Fruit fly (Drosophila melanogaster) whole organism, wandering third instar larva: Measurements from ENCODE around the gene CG5274.

Experiments used
- Abd-B ChIP-seq: fragments of >200 bp; optimal IDR thresholded peaks from 2 replicates; lab custom pipeline; 2017; ENCODE audit warnings: missing biosample characterization, missing genetic modification characterization
- CG32264 ChIP-seq: fragments of 200-800 bp; sonication (Bioruptor generic); optimal IDR thresholded peaks from 2 replicates; lab custom pipeline; 2016; ENCODE audit warnings: missing biosample characterization, missing genetic modification characterization
- CG9705 ChIP-seq: fragments of 200-800 bp; sonication (Bioruptor generic); optimal IDR thresholded peaks from 2 replicates; lab custom pipeline; 2018; ENCODE audit warnings: missing biosample characterization, mild to moderate bottlenecking, missing genetic modification characterization
- CrebA ChIP-seq: fragments of 200-800 bp; sonication (Bioruptor generic); optimal IDR thresholded peaks from 2 replicates; lab custom pipeline; 2016; ENCODE audit warnings: missing biosample characterization, mild to moderate bottlenecking, missing genetic modification characterization, borderline replicate concordance
- Dfd ChIP-seq: fragments of >200 bp; optimal IDR thresholded peaks from 2 replicates; lab custom pipeline; 2017; ENCODE audit warnings: missing biosample characterization, missing genetic modification characterization
- Dif ChIP-seq: fragments of 200-275, 200-300 bp; sonication (Bioruptor generic); optimal IDR thresholded peaks from 2 replicates; lab custom pipeline; 2018; ENCODE audit warnings: missing biosample characterization, missing genetic modification characterization; ENCODE audit not compliant: partially characterized antibody
- GATAd ChIP-seq: sonication (Bioruptor generic); optimal IDR thresholded peaks from 2 replicates; lab custom pipeline; 2016; ENCODE audit warnings: missing biosample characterization, missing genetic modification characterization
- HLH106 ChIP-seq: fragments of 200-800 bp; optimal IDR thresholded peaks from 3 replicates; lab custom pipeline; 2019; ENCODE audit warnings: missing biosample characterization, mild to moderate bottlenecking, missing genetic modification characterization, moderate library complexity
- Hnf4 ChIP-seq: fragments of 200-800 bp; sonication (Bioruptor generic); optimal IDR thresholded peaks from 2 replicates; lab custom pipeline; 2016; ENCODE audit warnings: missing biosample characterization, mild to moderate bottlenecking, missing genetic modification characterization
- Hr78 ChIP-seq: fragments of >200 bp; optimal IDR thresholded peaks from 2 replicates; lab custom pipeline; 2017; ENCODE audit warnings: missing biosample characterization, missing genetic modification characterization
- Hr83 ChIP-seq: fragments of 200-300 bp; sonication (Bioruptor generic); optimal IDR thresholded peaks from 2 replicates; lab custom pipeline; 2016; ENCODE audit warnings: missing biosample characterization, mild to moderate bottlenecking, missing genetic modification characterization, moderate library complexity; ENCODE audit not compliant: poor library complexity, severe bottlenecking
- Jra ChIP-seq: sonication (Bioruptor generic); optimal IDR thresholded peaks from 2 replicates; lab custom pipeline; 2016; ENCODE audit warnings: missing biosample characterization, missing genetic modification characterization
- Mio ChIP-seq: sonication (Bioruptor generic); optimal IDR thresholded peaks from 2 replicates; lab custom pipeline; 2016; ENCODE audit warnings: missing biosample characterization, missing genetic modification characterization
- Myc ChIP-seq: fragments of >200 bp; optimal IDR thresholded peaks from 2 replicates; lab custom pipeline; 2017
- N ChIP-seq: fragments of >200 bp; optimal IDR thresholded peaks from 2 replicates; lab custom pipeline; 2018; ENCODE audit warnings: missing biosample characterization, missing external identifiers, missing genetic modification characterization
- OdsH ChIP-seq: fragments of 200-800 bp; sonication (Bioruptor generic); optimal IDR thresholded peaks from 2 replicates; lab custom pipeline; 2016; ENCODE audit warnings: missing biosample characterization, mild to moderate bottlenecking, missing genetic modification characterization
- Rel ChIP-seq, 2 experiments: fragments of 200-800 bp; sonication (Bioruptor generic) in 1 of 2; optimal IDR thresholded peaks; 2 replicates in 1 of 2; 3 replicates in 1 of 2; lab custom pipeline; 2016 to 2019; ENCODE audit warnings: mild to moderate bottlenecking in 2 of 2, missing biosample characterization in 2 of 2, missing genetic modification characterization in 2 of 2, moderate library complexity in 1 of 2
- Sp1 ChIP-seq: fragments of 200-800 bp; sonication (Bioruptor generic); optimal IDR thresholded peaks from 3 replicates; lab custom pipeline; 2019; ENCODE audit warnings: missing biosample characterization, mild to moderate bottlenecking, missing genetic modification characterization, moderate library complexity
- Vsx2 ChIP-seq: fragments of 200-300, 225-300 bp; sonication (Bioruptor generic); optimal IDR thresholded peaks from 2 replicates; lab custom pipeline; 2018; ENCODE audit warnings: missing biosample characterization, missing genetic modification characterization; ENCODE audit not compliant: partially characterized antibody
- br ChIP-seq: fragments of 200-800 bp; sonication (Bioruptor generic); optimal IDR thresholded peaks from 2 replicates; lab custom pipeline; 2016; ENCODE audit warnings: missing biosample characterization, missing genetic modification characterization
- brk ChIP-seq: fragments of 200-800 bp; sonication (Bioruptor generic); optimal IDR thresholded peaks from 2 replicates; lab custom pipeline; 2016; ENCODE audit warnings: missing biosample characterization, mild to moderate bottlenecking, missing genetic modification characterization
- dl ChIP-seq, 2 experiments: fragments of 175-275, 200-275 bp in 1 of 2; fragments of 200-275 bp in 1 of 2; sonication (Bioruptor generic); optimal IDR thresholded peaks; lab custom pipeline; 2018; ENCODE audit warnings: mild to moderate bottlenecking in 2 of 2, missing biosample characterization in 2 of 2, missing genetic modification characterization in 2 of 2, moderate library complexity in 2 of 2; ENCODE audit not compliant: partially characterized antibody in 2 of 2, insufficient read depth in 1 of 2
- dmrt93B ChIP-seq: fragments of 200-800 bp; sonication (Bioruptor generic); optimal IDR thresholded peaks from 2 replicates; lab custom pipeline; 2018; ENCODE audit warnings: missing biosample characterization, mild to moderate bottlenecking, missing genetic modification characterization
- dsf ChIP-seq: sonication (Bioruptor generic); optimal IDR thresholded peaks from 2 replicates; lab custom pipeline; 2016; ENCODE audit warnings: missing biosample characterization, missing genetic modification characterization, borderline replicate concordance
- ey ChIP-seq: fragments of 200-800 bp; sonication (Bioruptor generic); optimal IDR thresholded peaks from 2 replicates; lab custom pipeline; 2016; ENCODE audit warnings: missing biosample characterization, missing genetic modification characterization
- foxo ChIP-seq, 2 experiments: fragments of 200-800 bp; sonication (Bioruptor generic); optimal IDR thresholded peaks; 2 replicates in 1 of 2; 3 replicates in 1 of 2; lab custom pipeline; 2016 to 2017; ENCODE audit warnings: missing biosample characterization in 2 of 2, missing genetic modification characterization in 2 of 2
- fru ChIP-seq: fragments of 200-800 bp; sonication (Bioruptor generic); optimal IDR thresholded peaks from 3 replicates; lab custom pipeline; 2016; ENCODE audit warnings: missing biosample characterization, mild to moderate bottlenecking, missing genetic modification characterization
- h ChIP-seq: fragments of 200-800 bp; sonication (Bioruptor generic); optimal IDR thresholded peaks from 3 replicates; lab custom pipeline; 2016; ENCODE audit warnings: missing biosample characterization, mild to moderate bottlenecking, missing genetic modification characterization
- jim ChIP-seq: fragments of 175-275, 200-325 bp; sonication (Bioruptor generic); optimal IDR thresholded peaks from 2 replicates; lab custom pipeline; 2016; ENCODE audit warnings: missing biosample characterization, mild to moderate bottlenecking, missing genetic modification characterization
- lola ChIP-seq: fragments of >200 bp; optimal IDR thresholded peaks from 2 replicates; lab custom pipeline; 2017; ENCODE audit warnings: missing biosample characterization, missing genetic modification characterization
- pan ChIP-seq: fragments of >200 bp; optimal IDR thresholded peaks from 2 replicates; lab custom pipeline; 2017
- psq ChIP-seq: fragments of 200-800 bp; sonication (Bioruptor generic); optimal IDR thresholded peaks from 3 replicates; lab custom pipeline; 2017; ENCODE audit warnings: missing biosample characterization, mild to moderate bottlenecking, missing genetic modification characterization, moderate library complexity
- rgr ChIP-seq: fragments of 200-800 bp; sonication (Bioruptor generic); optimal IDR thresholded peaks from 3 replicates; lab custom pipeline; 2016; ENCODE audit warnings: missing biosample characterization, mild to moderate bottlenecking, missing genetic modification characterization
- sage ChIP-seq: fragments of 200-800 bp; sonication (Bioruptor generic); optimal IDR thresholded peaks from 2 replicates; lab custom pipeline; 2016; ENCODE audit warnings: missing biosample characterization, mild to moderate bottlenecking, missing genetic modification characterization
- sv ChIP-seq: fragments of 200-800 bp; sonication (Bioruptor generic); optimal IDR thresholded peaks from 3 replicates; lab custom pipeline; 2016; ENCODE audit warnings: missing biosample characterization, missing genetic modification characterization
- tai ChIP-seq: sonication (Bioruptor generic); optimal IDR thresholded peaks from 2 replicates; lab custom pipeline; 2016; ENCODE audit warnings: missing biosample characterization, missing genetic modification characterization
- usp ChIP-seq: fragments of >200 bp; optimal IDR thresholded peaks from 2 replicates; lab custom pipeline; 2017; ENCODE audit warnings: missing biosample characterization, missing genetic modification characterization
- woc ChIP-seq: sonication (Bioruptor generic); optimal IDR thresholded peaks from 2 replicates; lab custom pipeline; 2016; ENCODE audit warnings: missing biosample characterization, mild to moderate bottlenecking, missing genetic modification characterization

Gene CG5274

DNA sequence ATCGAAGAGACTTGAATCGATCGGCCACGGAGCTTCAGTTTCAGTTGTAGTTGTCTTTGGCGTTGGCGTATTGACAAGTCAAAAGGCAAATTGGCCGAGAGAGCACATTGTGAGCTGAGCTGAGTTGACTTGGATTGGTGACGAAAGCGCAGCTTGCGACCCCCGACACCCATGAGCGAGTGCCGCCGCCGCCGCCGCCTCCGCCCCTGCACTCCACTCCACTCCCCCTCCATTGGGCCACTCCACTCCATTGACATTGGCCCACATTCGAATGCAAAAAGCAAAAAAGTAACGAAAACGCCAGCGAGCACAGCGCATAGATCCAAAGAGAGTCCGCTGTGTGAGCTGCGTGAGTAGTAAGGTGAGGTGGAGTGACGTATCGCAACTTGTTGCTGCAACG lies 29.7 kb downstream of the CG5274 start:
- TF ChIP-seq Dfd = no peak
- no peak for TF ChIP-seq Vsx2
- no peak for TF ChIP-seq Dif (GFP tag; lab: Kevin White, UChicago)
- TF ChIP-seq N = no peak
- TF ChIP-seq ey = no peak
- TF ChIP-seq Abd-B (GFP tag; lab: Kevin White, UChicago) = no peak
- TF ChIP-seq Jra = no peak
- TF ChIP-seq dl (GFP tag; optimal IDR thresholded peaks at IDR 0.05; lab: Kevin White, UChicago; ENCODE audit: insufficient read depth in 1 of 2, partially characterized antibody in 2 of 2) = no peak
- no peak for TF ChIP-seq Hr83
- TF ChIP-seq dsf = no peak
- no peak for TF ChIP-seq CG32264 (GFP tag; lab: Kevin White, UChicago)
- TF ChIP-seq usp (GFP tag; lab: Kevin White, UChicago) = no peak
- TF ChIP-seq, all 38 proteins: peak for 0

DNA sequence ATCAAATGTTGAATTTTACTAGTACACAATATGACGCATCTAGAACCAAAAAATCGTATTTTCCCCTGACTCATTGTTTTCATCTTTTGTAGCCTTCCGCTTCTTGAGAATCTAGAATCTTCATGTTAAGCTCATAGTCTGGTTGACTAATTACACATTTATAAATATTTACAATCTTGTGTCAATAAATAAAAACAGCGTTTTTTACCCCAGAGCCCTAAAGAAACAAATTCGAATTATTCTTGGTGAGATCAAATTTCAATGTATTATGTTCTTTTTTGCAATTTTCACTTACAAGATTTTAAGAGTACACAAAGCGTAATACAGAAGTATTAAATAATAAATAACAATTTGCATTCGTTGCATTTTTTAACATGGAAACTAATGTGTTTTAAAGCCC lies 31.4 kb downstream of the CG5274 start:
- no peak for TF ChIP-seq rgr (GFP tag; lab: Kevin White, UChicago)
- no peak for TF ChIP-seq woc
- TF ChIP-seq Dfd = no peak
- no peak for TF ChIP-seq Jra
- no peak for TF ChIP-seq CG32264 (GFP tag; lab: Kevin White, UChicago)
- no peak for TF ChIP-seq Sp1 (GFP tag; lab: Kevin White, UChicago)
- no peak for TF ChIP-seq dmrt93B (GFP tag; lab: Kevin White, UChicago)
- no peak for TF ChIP-seq N

DNA sequence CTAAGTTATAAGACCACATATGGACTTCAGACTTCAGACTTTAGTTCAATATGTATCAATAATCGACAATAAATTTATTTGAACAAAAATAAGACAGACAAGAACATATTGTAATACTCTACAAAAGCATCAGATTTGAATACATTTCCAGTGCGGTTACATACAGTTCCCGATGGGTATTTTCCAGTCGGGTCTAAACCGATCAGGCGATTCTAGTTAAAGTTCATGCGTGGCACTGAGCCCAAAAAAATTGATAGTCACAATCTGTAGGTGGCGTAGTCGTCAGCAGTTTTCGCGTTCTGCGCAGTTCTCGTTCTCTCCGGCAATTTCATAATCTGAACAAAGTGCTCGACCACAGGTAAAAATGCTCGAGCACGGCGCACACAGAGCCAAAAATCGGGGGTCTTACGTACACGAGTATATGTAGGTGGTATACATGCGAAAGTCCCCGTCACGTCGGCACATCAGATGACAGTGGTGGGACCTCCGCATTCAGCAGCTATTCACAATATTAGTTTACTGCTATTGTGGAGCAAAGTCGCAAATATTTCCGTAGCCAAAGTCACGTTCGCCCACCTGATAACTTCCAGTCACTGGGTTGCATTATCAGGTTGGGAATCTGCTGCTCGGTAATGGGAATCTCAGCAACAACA lies 32.1 kb downstream of the CG5274 start:
- TF ChIP-seq Dfd (no peak), foxo (GFP tag; optimal IDR thresholded peaks at IDR 0.05; lab: Kevin White, UChicago) (peak in 1 of 2 experiments; percentile 71), Myc (lab: Kevin White, UChicago) (no peak), fru (GFP tag; lab: Kevin White, UChicago) (peak; percentile 68), woc (peak; percentile 50), h (GFP tag; lab: Kevin White, UChicago) (peak; percentile 68), GATAd (GFP tag; lab: Kevin White, UChicago) (no peak), Vsx2 (no peak), psq (peak; percentile 59), tai (GFP tag; lab: Kevin White, UChicago) (no peak), Dif (GFP tag; lab: Kevin White, UChicago) (no peak), brk (GFP tag; lab: Kevin White, UChicago) (peak; percentile 29), Abd-B (GFP tag; lab: Kevin White, UChicago) (no peak), lola (GFP tag; lab: Kevin White, UChicago) (no peak), Hr78 (no peak), rgr (GFP tag; lab: Kevin White, UChicago) (peak; percentile 62), Mio (no peak), Rel (GFP tag; optimal IDR thresholded peaks at IDR 0.05; lab: Kevin White, UChicago) (no peak), Rel (tag; optimal IDR thresholded peaks at IDR 0.05; lab: Kevin White, UChicago) (peak; percentile 91), dl (GFP tag; optimal IDR thresholded peaks at IDR 0.05; lab: Kevin White, UChicago; ENCODE audit: insufficient read depth in 1 of 2, partially characterized antibody in 2 of 2) (no peak), Hnf4 (GFP tag; lab: Kevin White, UChicago) (peak; percentile 30), Hr83 (peak; percentile 3), ey (peak; percentile 54), N (no peak), Sp1 (GFP tag; lab: Kevin White, UChicago) (peak; percentile 46), CrebA (GFP tag; lab: Kevin White, UChicago) (no peak), jim (no peak), HLH106 (tag; lab: Kevin White, UChicago) (peak; percentile 25), OdsH (GFP tag; lab: Kevin White, UChicago) (peak; percentile 58), dsf (no peak), br (GFP tag; lab: Kevin White, UChicago) (peak; percentile 53), sv (GFP tag; lab: Kevin White, UChicago) (peak; percentile 8), pan (lab: Kevin White, UChicago) (no peak), dmrt93B (GFP tag; lab: Kevin White, UChicago) (no peak), usp (GFP tag; lab: Kevin White, UChicago) (no peak), sage (no peak), CG32264 (GFP tag; lab: Kevin White, UChicago) (peak; percentile 33), Jra (no peak), CG9705 (GFP tag; lab: Kevin White, UChicago) (no peak)
